Worm (Caenorhabditis elegans) whole organism, L2 larva: ENCODE data around the gene W03C9.2.

Experiments used
- C34F6.9 ChIP-seq: fragments of 150-350 bp; optimal IDR thresholded peaks from 2 replicates; lab custom pipeline; 2014; ENCODE audit warnings: missing biosample characterization, missing genetic modification characterization
- ceh-16 ChIP-seq: fragments of 150-350 bp; optimal IDR thresholded peaks from 2 replicates; lab custom pipeline; 2014; ENCODE audit warnings: missing biosample characterization, missing genetic modification characterization
- ceh-82 ChIP-seq: fragments of 150-350 bp; optimal IDR thresholded peaks from 2 replicates; lab custom pipeline; 2014; ENCODE audit warnings: missing biosample characterization, missing genetic modification characterization
- mdl-1 ChIP-seq, 2 experiments: fragments of 150-350 bp in 1 of 2; sonication (generic microtip) in 1 of 2; optimal IDR thresholded peaks; 2 replicates each; lab custom pipeline; 2017; ENCODE audit warnings: missing biosample characterization in 2 of 2, missing genetic modification characterization in 2 of 2
- nhr-11 ChIP-seq: fragments of 150-350 bp; optimal IDR thresholded peaks from 2 replicates; lab custom pipeline; 2014; ENCODE audit warnings: missing biosample characterization, missing genetic modification characterization
- nhr-12 ChIP-seq: fragments of 150-350 bp; optimal IDR thresholded peaks from 2 replicates; lab custom pipeline; 2014; ENCODE audit warnings: missing biosample characterization, missing genetic modification characterization
- snpc-4 ChIP-seq: fragments of 150-350 bp; optimal IDR thresholded peaks from 2 replicates; lab custom pipeline; 2014; ENCODE audit warnings: missing biosample characterization, missing genetic modification characterization
- unc-62 ChIP-seq: fragments of 150-350 bp; optimal IDR thresholded peaks from 2 replicates; lab custom pipeline; 2014; ENCODE audit warnings: missing biosample characterization, missing genetic modification reagents, missing genetic modification characterization
- ztf-11 ChIP-seq: sonication (generic microtip); optimal IDR thresholded peaks from 2 replicates; lab custom pipeline; 2017; ENCODE audit warnings: missing biosample characterization, missing genetic modification characterization
- ztf-4 ChIP-seq: fragments of 150-350 bp; optimal IDR thresholded peaks from 2 replicates; lab custom pipeline; 2014; ENCODE audit warnings: missing biosample characterization, missing genetic modification characterization

DNA sequence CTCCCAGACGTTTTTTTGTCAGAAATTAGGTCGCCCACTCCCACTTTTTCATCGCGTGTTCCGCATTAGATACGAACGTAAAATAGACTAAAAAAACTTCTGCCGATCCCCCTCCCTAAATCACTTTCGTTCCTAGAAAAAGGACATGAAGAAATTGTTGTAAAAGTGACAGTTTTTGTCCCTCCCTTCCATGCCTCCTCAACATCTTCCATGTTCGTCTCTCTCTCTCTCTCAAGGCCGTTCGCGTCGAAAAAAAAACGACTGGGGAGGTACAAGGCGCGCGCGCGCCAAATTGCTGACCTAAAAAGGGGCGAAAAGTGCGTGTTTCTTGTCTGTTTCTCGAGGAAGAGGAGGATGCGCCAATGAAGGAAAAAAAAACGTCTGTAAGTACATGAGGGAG, 33.4 kb upstream of the W03C9.2 start:
- TF ChIP-seq ceh-16 (tag; lab: Kevin White, UChicago): no peak
- TF ChIP-seq nhr-11: no peak
- no peak for TF ChIP-seq ztf-4
- no peak for TF ChIP-seq mdl-1 (tag; optimal IDR thresholded peaks at IDR 0.05; lab: Kevin White, UChicago)
- no peak for TF ChIP-seq ztf-11 (tag; lab: Kevin White, UChicago)
- TF ChIP-seq unc-62 (GFP tag; lab: Kevin White, UChicago): no peak
- no peak for TF ChIP-seq nhr-12 (tag; lab: Kevin White, UChicago)
- no peak for TF ChIP-seq ceh-82 (tag; lab: Kevin White, UChicago)
- TF ChIP-seq snpc-4 (tag; lab: Kevin White, UChicago): no peak
- TF ChIP-seq C34F6.9 (tag; lab: Kevin White, UChicago): no peak
